Worm (Caenorhabditis elegans): ENCODE results near the gene ZK105.8.

The ZK105.8 gene

DNA sequence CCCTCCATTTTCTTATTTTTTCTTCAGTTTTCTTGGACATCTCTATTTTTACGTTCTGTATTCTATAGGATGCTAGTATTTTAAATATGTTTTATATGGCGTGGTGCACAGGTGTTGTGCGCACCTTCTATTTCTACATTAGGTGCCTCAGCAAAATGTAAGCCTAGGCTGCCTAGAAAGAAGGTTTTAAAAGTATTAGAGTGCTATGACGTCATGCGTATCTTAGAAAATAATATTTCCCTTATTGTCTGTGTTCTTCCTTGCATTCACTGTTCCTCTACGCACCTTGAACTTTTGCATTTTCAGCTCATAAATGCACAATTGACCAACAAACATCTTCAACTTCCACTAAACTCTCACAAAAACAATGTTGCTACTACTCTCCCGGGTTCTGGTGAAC, 46.7 kb downstream of the ZK105.8 start, which contains the start of gene frpr-3:
TSS of gene frpr-3 (plus strand) at position 301 of the 400 bp plus-strand sequence.
- TF ChIP-seq mls-2 (tag; optimal IDR thresholded peaks at IDR 0.05) (no peak), ztf-11 (tag; optimal IDR thresholded peaks at IDR 0.05) (no peak), nhr-237 (tag; optimal IDR thresholded peaks at IDR 0.05) (no peak), cnd-1 (tag; optimal IDR thresholded peaks at IDR 0.05) (no peak), lsy-2 (tag; optimal IDR thresholded peaks at IDR 0.05) (no peak), blmp-1 (tag; optimal IDR thresholded peaks at IDR 0.05) (no peak), tbx-8 (GFP tag; optimal IDR thresholded peaks at IDR 0.05) (no peak), mep-1 (tag; optimal IDR thresholded peaks at IDR 0.05) (no peak), ces-1 (GFP tag; optimal IDR thresholded peaks at IDR 0.05) (no peak), snpc-4 (tag; optimal IDR thresholded peaks at IDR 0.05) (no peak), unc-39 (tag; optimal IDR thresholded peaks at IDR 0.05) (no peak), flh-1 (GFP tag; optimal IDR thresholded peaks at IDR 0.05) (no peak), ham-2 (GFP tag; optimal IDR thresholded peaks at IDR 0.05) (no peak)

DNA sequence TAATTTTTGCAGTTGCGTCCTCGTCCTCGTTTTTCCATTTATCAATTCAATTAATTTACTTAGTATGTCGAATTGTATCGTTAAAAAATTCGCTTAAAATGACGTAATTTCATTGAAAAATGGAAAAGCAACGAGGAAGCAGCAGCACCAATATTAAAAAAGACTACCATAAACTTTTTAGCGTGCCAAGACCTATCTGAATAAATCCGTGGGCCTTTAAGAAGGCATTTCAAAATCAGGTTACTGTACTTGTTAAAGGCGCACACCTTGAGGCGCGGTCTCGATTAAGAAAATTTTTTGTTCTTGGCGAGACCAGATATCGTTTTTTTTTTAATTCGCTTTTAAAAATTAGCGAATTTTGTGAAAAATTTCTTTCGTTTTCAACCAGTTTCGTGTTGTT, 49.4 kb downstream of the ZK105.8 start:
- TF ChIP-seq M03D4.4 (tag; optimal IDR thresholded peaks at IDR 0.05) (no peak), tbx-8 (GFP tag; optimal IDR thresholded peaks at IDR 0.05) (no peak), lsy-2 (tag; optimal IDR thresholded peaks at IDR 0.05) (no peak), flh-1 (GFP tag; optimal IDR thresholded peaks at IDR 0.05) (no peak), ham-2 (GFP tag; optimal IDR thresholded peaks at IDR 0.05) (no peak), snpc-4 (tag; optimal IDR thresholded peaks at IDR 0.05) (no peak), drap-1 (GFP tag; optimal IDR thresholded peaks at IDR 0.05) (no peak)

DNA sequence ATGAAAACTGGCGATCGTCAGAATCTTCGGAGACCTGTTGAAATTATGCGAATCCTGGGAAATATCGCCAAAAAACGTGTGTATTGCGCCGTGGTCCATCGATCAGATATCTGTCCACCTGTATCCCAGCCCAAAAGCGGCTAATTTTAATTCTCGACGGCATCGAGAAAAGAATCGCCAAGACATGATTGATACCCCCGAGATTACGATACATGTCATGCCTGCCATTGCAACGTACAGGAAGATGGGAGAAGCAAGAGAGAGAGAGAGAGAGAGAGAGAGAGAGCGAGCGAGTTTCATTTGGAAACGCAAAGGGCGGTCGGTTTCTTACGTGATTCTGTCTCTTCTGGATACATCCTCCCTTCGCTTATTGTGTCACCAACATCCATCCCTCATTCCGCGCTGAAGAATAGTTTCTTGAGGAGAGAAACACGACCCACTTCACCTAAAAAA, 49.9 kb downstream of the ZK105.8 start, which contains the start of gene grl-10:
TSS of gene grl-10 (plus strand) at position 403 of the 453 bp plus-strand sequence.
- peak; percentile 28 for TF ChIP-seq ham-2 (GFP tag; optimal IDR thresholded peaks at IDR 0.05)
- peak; percentile 70 for TF ChIP-seq elt-1 (tag; optimal IDR thresholded peaks at IDR 0.05; ENCODE audit: borderline replicate concordance, insufficient read depth)
- TF ChIP-seq unc-120 (tag; optimal IDR thresholded peaks at IDR 0.05; ENCODE audit: poor library complexity, severe bottlenecking) = no peak

DNA sequence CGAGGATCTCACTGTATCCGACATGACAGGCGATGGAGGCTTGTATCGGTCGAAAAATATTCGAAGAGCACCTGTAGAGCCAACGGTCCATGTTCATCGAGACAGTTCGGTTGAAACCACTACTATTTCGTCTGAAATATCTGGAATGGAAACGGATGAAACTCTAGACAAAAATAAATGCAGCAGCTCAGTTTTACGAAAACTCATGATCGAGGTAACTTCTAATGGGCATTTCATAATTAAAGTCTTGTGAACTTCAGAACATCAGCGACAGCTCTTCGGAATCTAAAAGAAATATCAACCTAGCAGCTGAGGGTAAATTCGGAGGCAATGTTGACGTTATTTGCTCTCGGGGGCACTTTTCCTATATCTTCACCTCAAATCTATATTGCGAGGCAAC, 50.9 kb downstream of the ZK105.8 start:
- TF ChIP-seq lin-32 (GFP tag; optimal IDR thresholded peaks at IDR 0.05) (no peak), elt-3 (tag; optimal IDR thresholded peaks at IDR 0.05) (no peak), ham-2 (GFP tag; optimal IDR thresholded peaks at IDR 0.05) (no peak), bed-3 (GFP tag; optimal IDR thresholded peaks at IDR 0.05) (no peak), mab-5 (tag; optimal IDR thresholded peaks at IDR 0.05) (no peak), lin-13 (tag; optimal IDR thresholded peaks at IDR 0.05) (no peak), mls-2 (tag; optimal IDR thresholded peaks at IDR 0.05) (no peak), nhr-237 (tag; optimal IDR thresholded peaks at IDR 0.05) (no peak), pha-4 (tag; optimal IDR thresholded peaks at IDR 0.05) (no peak), tbx-8 (GFP tag; optimal IDR thresholded peaks at IDR 0.05) (no peak), hlh-1 (tag; optimal IDR thresholded peaks at IDR 0.05) (no peak), ceh-39 (tag; optimal IDR thresholded peaks at IDR 0.05) (no peak), drap-1 (GFP tag; optimal IDR thresholded peaks at IDR 0.05) (no peak), ztf-11 (tag; optimal IDR thresholded peaks at IDR 0.05) (no peak), nhr-2 (tag; optimal IDR thresholded peaks at IDR 0.05) (no peak)

Measured in whole organism, mixed stage, embryonic.